Worm (Caenorhabditis elegans) whole organism, young adult: ENCODE measurements around the gene T24D5.3.

Source experiments
- ama-1 ChIP-seq, 3 experiments: fragments of 150-350 bp in 1 of 3; sonication (generic microtip) in 2 of 3; optimal IDR thresholded peaks; 2 replicates each; lab custom pipeline; 2014 to 2018; ENCODE audit warnings: missing biosample characterization in 2 of 3, missing genetic modification characterization in 2 of 3, missing genetic modification reagents in 2 of 3
- mel-28 ChIP-seq: sonication (generic microtip); optimal IDR thresholded peaks from 2 replicates; lab custom pipeline; 2016; ENCODE audit warnings: borderline replicate concordance, mild to moderate bottlenecking, missing genetic modification characterization, missing compliant biosample characterization
- nhr-179 ChIP-seq: sonication (generic microtip); optimal IDR thresholded peaks from 2 replicates; lab custom pipeline; 2016; ENCODE audit warnings: mild to moderate bottlenecking, missing genetic modification characterization, missing compliant biosample characterization
- nhr-90 ChIP-seq: sonication (generic microtip); optimal IDR thresholded peaks from 2 replicates; lab custom pipeline; 2016; ENCODE audit warnings: missing genotype, mild to moderate bottlenecking, missing genetic modification characterization, missing compliant biosample characterization
- unc-62 ChIP-seq: fragments of 150-350 bp; optimal IDR thresholded peaks from 2 replicates; lab custom pipeline; 2014; ENCODE audit warnings: missing biosample characterization, missing genetic modification reagents, missing genetic modification characterization

ce11 chrX:12532405-12532804 lies 47.5 kb upstream of the T24D5.3 start:
- TF ChIP-seq unc-62 (GFP tag; lab: Kevin White, UChicago) (no peak), nhr-179 (tag; lab: Kevin White, UChicago) (no peak), ama-1 (optimal IDR thresholded peaks at IDR 0.05; lab: Kevin White, UChicago) (no peak), ama-1 (GFP tag; optimal IDR thresholded peaks at IDR 0.05; lab: Kevin White, UChicago) (no peak), mel-28 (no peak), nhr-90 (tag; lab: Kevin White, UChicago) (no peak)
